Worm (Caenorhabditis elegans): Measurements from ENCODE around the gene Y50E8A.5.

DNA sequence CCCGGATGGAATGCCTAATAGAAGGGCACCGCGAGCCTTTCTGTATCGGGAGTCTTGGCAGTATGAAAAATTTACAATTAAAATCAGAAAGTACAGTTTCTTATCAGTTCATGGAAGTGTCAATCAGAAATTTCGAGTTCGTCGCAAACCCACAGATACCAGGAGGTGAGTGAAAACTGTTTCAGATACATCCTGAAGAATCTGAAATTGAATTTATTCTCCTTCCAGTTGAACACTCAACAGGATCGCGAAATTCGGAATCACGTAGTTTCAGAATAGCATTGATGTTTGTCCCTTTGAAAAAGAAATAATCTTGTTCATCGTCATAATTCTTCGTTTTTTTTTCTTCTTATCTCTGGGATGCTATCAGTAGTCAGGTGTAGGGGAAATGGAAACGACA is 20.6 kb downstream of the Y50E8A.5 start, which contains the start of gene fbxa-147:
- TF ChIP-seq pha-4 (tag; optimal IDR thresholded peaks at IDR 0.05) (no peak), snpc-4 (tag; optimal IDR thresholded peaks at IDR 0.05) (no peak), blmp-1 (tag; optimal IDR thresholded peaks at IDR 0.05) (no peak), nhr-237 (tag; optimal IDR thresholded peaks at IDR 0.05) (no peak), ztf-11 (tag; optimal IDR thresholded peaks at IDR 0.05) (no peak), sptf-1 (tag; optimal IDR thresholded peaks at IDR 0.05) (no peak), ceh-39 (tag; optimal IDR thresholded peaks at IDR 0.05) (no peak), lsy-2 (tag; optimal IDR thresholded peaks at IDR 0.05) (no peak)
